Worm (Caenorhabditis elegans) whole organism, L2 larva: ENCODE measurements around the gene Y57G11C.51.
"Not testable (repeated sequence)": the region's sequence is repeated elsewhere in the genome, so short reads cannot be mapped to it uniquely, and the experiment has no call there.

ENCODE experiments used
- elt-1 ChIP-seq: fragments of 150-350 bp; optimal IDR thresholded peaks from 2 replicates; lab custom pipeline; 2014; ENCODE audit warnings: missing biosample characterization, missing genetic modification characterization
- gmeb-1 ChIP-seq: fragments of 150-350 bp; optimal IDR thresholded peaks from 2 replicates; lab custom pipeline; 2014; ENCODE audit warnings: missing biosample characterization, missing genetic modification characterization
- lin-39 ChIP-seq: fragments of 150-350 bp; optimal IDR thresholded peaks from 2 replicates; lab custom pipeline; 2014; ENCODE audit warnings: missing biosample characterization, missing genetic modification reagents, missing genetic modification characterization
- lsy-2 ChIP-seq, 2 experiments: fragments of 150-350 bp in 1 of 2; sonication (generic microtip) in 1 of 2; optimal IDR thresholded peaks; 2 replicates each; lab custom pipeline; 2014 to 2017; ENCODE audit warnings: missing biosample characterization in 2 of 2, missing genetic modification characterization in 2 of 2
- mdl-1 ChIP-seq, 2 experiments: fragments of 150-350 bp in 1 of 2; sonication (generic microtip) in 1 of 2; optimal IDR thresholded peaks; 2 replicates each; lab custom pipeline; 2017; ENCODE audit warnings: missing biosample characterization in 2 of 2, missing genetic modification characterization in 2 of 2
- nhr-10 ChIP-seq: sonication (generic microtip); optimal IDR thresholded peaks from 2 replicates; lab custom pipeline; 2017; ENCODE audit warnings: missing biosample characterization, missing genetic modification characterization
- nhr-11 ChIP-seq: fragments of 150-350 bp; optimal IDR thresholded peaks from 2 replicates; lab custom pipeline; 2014; ENCODE audit warnings: missing biosample characterization, missing genetic modification characterization
- nhr-77 ChIP-seq: fragments of 150-350 bp; optimal IDR thresholded peaks from 2 replicates; lab custom pipeline; 2014; ENCODE audit warnings: missing biosample characterization, missing genetic modification characterization
- skn-1 ChIP-seq: sonication (generic microtip); optimal IDR thresholded peaks from 2 replicates; lab custom pipeline; 2017; ENCODE audit warnings: missing biosample characterization, missing genetic modification characterization
- sma-9 ChIP-seq, 2 experiments: fragments of 150-350 bp in 1 of 2; sonication (generic microtip) in 1 of 2; optimal IDR thresholded peaks; 2 replicates each; lab custom pipeline; 2014 to 2016; ENCODE audit warnings: missing genetic modification characterization in 2 of 2, mild to moderate bottlenecking in 1 of 2, missing biosample characterization in 1 of 2, missing compliant biosample characterization in 1 of 2, missing genetic modification reagents in 1 of 2, moderate library complexity in 1 of 2
- unc-62 ChIP-seq: fragments of 150-350 bp; optimal IDR thresholded peaks from 2 replicates; lab custom pipeline; 2014; ENCODE audit warnings: missing biosample characterization, missing genetic modification reagents, missing genetic modification characterization

- TF ChIP-seq unc-62; lin-39 (tag; lab: Kevin White, UChicago); nhr-11 (tag; lab: Kevin White, UChicago); skn-1 (tag; lab: Kevin White, UChicago); nhr-10; sma-9 (GFP tag; optimal IDR thresholded peaks at IDR 0.05; lab: Kevin White, UChicago); sma-9 (tag; optimal IDR thresholded peaks at IDR 0.05; lab: Kevin White, UChicago); nhr-77 (tag; lab: Kevin White, UChicago); mdl-1 (tag; optimal IDR thresholded peaks at IDR 0.05; lab: Kevin White, UChicago); lsy-2 (tag; optimal IDR thresholded peaks at IDR 0.05; lab: Kevin White, UChicago); gmeb-1 (tag; lab: Kevin White, UChicago); elt-1 (tag; lab: Kevin White, UChicago): not testable (repeated sequence)
Observed at ce11 chrIV:14774454-14774853, at the start of gene Y57G11C.51.
